Fruit fly (Drosophila melanogaster) whole organism, prepupa: ENCODE data around the gene Ripalpha.

Source experiments
- Blimp-1 ChIP-seq: fragments of 200-800 bp; sonication (Bioruptor generic); optimal IDR thresholded peaks from 3 replicates; lab custom pipeline; 2017; ENCODE audit warnings: missing biosample characterization, missing genetic modification characterization, mild to moderate bottlenecking, moderate library complexity, missing genetic modification reagents
- CG10631 ChIP-seq: fragments of 200-800 bp; sonication (Bioruptor generic); optimal IDR thresholded peaks from 2 replicates; lab custom pipeline; 2016; ENCODE audit warnings: missing biosample characterization, missing genetic modification characterization
- CG11294 ChIP-seq: fragments of 200-800 bp; sonication (Bioruptor generic); IDR thresholded peaks from 2 replicates; pipeline ENCODE4 v1.3.6; 2022; ENCODE audit warnings: missing biosample characterization, missing genetic modification characterization
- CG11762 ChIP-seq: fragments of 200-800 bp; sonication (Bioruptor generic); optimal IDR thresholded peaks from 3 replicates; lab custom pipeline; 2016; ENCODE audit warnings: missing biosample characterization, missing genetic modification characterization; ENCODE audit not compliant: insufficient read depth
- CG11902 ChIP-seq: fragments of 200-800 bp; sonication (Bioruptor generic); optimal IDR thresholded peaks from 3 replicates; lab custom pipeline; 2016; ENCODE audit warnings: missing biosample characterization, missing genetic modification characterization
- CG15336 ChIP-seq: fragments of 200-800 bp; sonication (Bioruptor generic); IDR thresholded peaks from 2 replicates; pipeline ENCODE4 v1.3.6; 2022; ENCODE audit warnings: missing biosample characterization, missing genetic modification characterization
- CG3032 ChIP-seq: fragments of 200-800 bp; optimal IDR thresholded peaks from 2 replicates; lab custom pipeline; 2019; ENCODE audit warnings: missing biosample characterization, mild to moderate bottlenecking, missing genetic modification characterization, moderate library complexity
- CG31627 ChIP-seq: fragments of 200-800 bp; sonication (Bioruptor generic); optimal IDR thresholded peaks from 3 replicates; lab custom pipeline; 2016; ENCODE audit warnings: missing biosample characterization, missing genetic modification characterization
- CG3919 ChIP-seq: fragments of 200-800 bp; sonication (Bioruptor generic); optimal IDR thresholded peaks from 3 replicates; lab custom pipeline; 2016; ENCODE audit warnings: missing biosample characterization, missing genetic modification characterization
- CG8632 ChIP-seq: fragments of 200-800 bp; sonication (Bioruptor generic); optimal IDR thresholded peaks from 3 replicates; lab custom pipeline; 2016; ENCODE audit warnings: missing biosample characterization, missing genetic modification characterization
- Eip78C ChIP-seq: fragments of 200-800 bp; sonication (Bioruptor generic); peaks from one replicate; lab custom pipeline; 2016; ENCODE audit warnings: missing biosample characterization, missing genetic modification characterization
- Eip93F ChIP-seq: fragments of 200-800 bp; sonication (Bioruptor generic); optimal IDR thresholded peaks from 2 replicates; lab custom pipeline; 2016; ENCODE audit warnings: missing biosample characterization, mild to moderate bottlenecking, missing genetic modification characterization
- Hr39 ChIP-seq: fragments of 200-800 bp; sonication (Bioruptor generic); optimal IDR thresholded peaks from 2 replicates; lab custom pipeline; 2016; ENCODE audit warnings: missing biosample characterization, missing genetic modification characterization
- Smox ChIP-seq: fragments of 200-800 bp; sonication (Bioruptor generic); optimal IDR thresholded peaks from 3 replicates; lab custom pipeline; 2016; ENCODE audit warnings: missing biosample characterization, missing genetic modification characterization
- Sox14 ChIP-seq: fragments of 200-800 bp; sonication (Bioruptor generic); optimal IDR thresholded peaks from 3 replicates; lab custom pipeline; 2016; ENCODE audit warnings: missing biosample characterization, missing genetic modification characterization
- Sox15 ChIP-seq: fragments of 200-800 bp; sonication (Bioruptor generic); optimal IDR thresholded peaks from 3 replicates; lab custom pipeline; 2016; ENCODE audit warnings: missing biosample characterization, missing genetic modification characterization
- achi ChIP-seq: fragments of 200-800 bp; sonication (Bioruptor generic); optimal IDR thresholded peaks from 3 replicates; lab custom pipeline; 2016; ENCODE audit warnings: missing biosample characterization, missing genetic modification characterization
- cyc ChIP-seq: fragments of 200-800 bp; sonication (Bioruptor generic); optimal IDR thresholded peaks from 3 replicates; lab custom pipeline; 2016; ENCODE audit warnings: missing biosample characterization, missing genetic modification characterization
- esn ChIP-seq: fragments of 200-800 bp; sonication (Bioruptor generic); optimal IDR thresholded peaks from 2 replicates; lab custom pipeline; 2016; ENCODE audit warnings: missing biosample characterization, mild to moderate bottlenecking, missing genetic modification characterization, moderate library complexity
- fd59A ChIP-seq: fragments of 200-800 bp; sonication (Bioruptor generic); optimal IDR thresholded peaks from 2 replicates; lab custom pipeline; 2017; ENCODE audit warnings: missing biosample characterization, mild to moderate bottlenecking, missing genetic modification characterization, missing genetic modification reagents
- fd85E ChIP-seq: fragments of 200-800 bp; sonication (Bioruptor generic); optimal IDR thresholded peaks from 3 replicates; lab custom pipeline; 2016; ENCODE audit warnings: missing biosample characterization, missing genetic modification characterization
- fkh ChIP-seq: fragments of 200-800 bp; sonication (Bioruptor generic); optimal IDR thresholded peaks from 3 replicates; lab custom pipeline; 2017; ENCODE audit warnings: missing biosample characterization, mild to moderate bottlenecking, missing genetic modification characterization, moderate library complexity
- lz ChIP-seq: fragments of 200-800 bp; sonication (Bioruptor generic); optimal IDR thresholded peaks from 3 replicates; lab custom pipeline; 2016; ENCODE audit warnings: missing biosample characterization, missing genetic modification characterization
- salr ChIP-seq, 2 experiments: fragments of 200-800 bp; sonication (Bioruptor generic); optimal IDR thresholded peaks; 3 replicates each; lab custom pipeline; 2016 to 2018; ENCODE audit warnings: missing biosample characterization in 2 of 2, missing genetic modification characterization in 2 of 2, mild to moderate bottlenecking in 1 of 2
- ss ChIP-seq, 2 experiments: fragments of 200-800 bp; sonication (Bioruptor generic); optimal IDR thresholded peaks; 2 replicates in 1 of 2; 3 replicates in 1 of 2; lab custom pipeline; 2017 to 2018; ENCODE audit warnings: mild to moderate bottlenecking in 2 of 2, missing biosample characterization in 2 of 2, missing genetic modification characterization in 2 of 2, moderate library complexity in 1 of 2
- topi ChIP-seq: fragments of 200-800 bp; sonication (Bioruptor generic); optimal IDR thresholded peaks from 3 replicates; lab custom pipeline; 2016; ENCODE audit warnings: missing biosample characterization, missing genetic modification characterization
- vri ChIP-seq: fragments of 200-800 bp; sonication (Bioruptor generic); optimal IDR thresholded peaks from 3 replicates; lab custom pipeline; 2016; ENCODE audit warnings: missing biosample characterization, mild to moderate bottlenecking, missing genetic modification characterization

Ripalpha gene

DNA sequence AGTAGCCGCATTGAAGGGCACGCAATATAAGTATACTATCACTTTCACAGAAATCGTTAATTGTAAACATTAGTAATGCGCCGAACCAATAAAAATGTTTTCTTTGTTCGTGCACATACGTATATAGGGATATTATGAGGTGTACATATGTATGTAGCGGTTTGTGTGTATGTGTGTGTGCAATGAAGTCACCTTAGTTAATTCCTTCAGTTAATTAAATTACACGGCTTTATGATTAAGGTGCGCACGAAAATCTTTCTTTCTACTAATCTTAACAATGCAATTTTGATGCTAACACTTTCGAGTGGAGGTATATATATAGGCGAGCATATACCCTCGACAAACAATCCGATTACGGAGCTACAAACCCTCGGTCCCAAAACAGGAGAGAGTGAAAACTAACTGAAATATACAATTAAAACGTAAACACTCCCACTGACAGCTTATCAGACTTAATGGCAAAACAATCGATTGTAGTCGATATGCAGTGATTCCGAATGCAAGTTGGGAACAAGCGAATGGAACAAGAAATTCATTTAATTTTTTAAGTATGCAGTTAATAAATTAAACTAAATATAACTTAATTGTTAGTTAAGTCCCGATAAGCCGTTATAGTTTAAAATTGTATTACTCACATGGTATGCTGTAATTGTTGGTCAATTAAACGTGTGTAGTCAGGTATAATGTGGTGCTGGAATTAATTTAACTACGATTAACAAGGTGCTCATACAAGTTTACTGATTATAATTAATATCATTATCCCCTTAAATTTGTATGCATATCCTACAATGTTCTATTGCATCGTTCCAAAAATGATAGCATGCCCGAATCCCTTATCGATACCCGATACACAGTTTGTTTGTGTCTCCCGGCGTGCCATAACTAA lies 20.0 kb upstream of the Ripalpha start, which contains the start of the genes Npc1a and Prosalpha6:
TSS of gene Npc1a (minus strand) at position 716 of the 886 bp plus-strand sequence.
TSS of gene Prosalpha6 (plus strand) at position 851 of the 886 bp plus-strand sequence.
- TF ChIP-seq CG3032 (peak; percentile 18), Eip93F (peak; percentile 12), esn (peak; percentile 35), Blimp-1 (GFP tag; lab: Kevin White, UChicago) (peak; percentile 43), fkh (GFP tag; lab: Kevin White, UChicago) (peak; percentile 15), vri (GFP tag; lab: Kevin White, UChicago) (peak; percentile 51), CG10631 (no peak), Sox14 (GFP tag; lab: Kevin White, UChicago) (peak; percentile 75), achi (peak; percentile 76), cyc (GFP tag; lab: Kevin White, UChicago) (peak; percentile 32), lz (GFP tag; lab: Kevin White, UChicago) (peak; percentile 21), Hr39 (GFP tag; lab: Kevin White, UChicago) (no peak), Eip78C (peak; percentile 76), CG31627 (GFP tag; lab: Kevin White, UChicago) (peak; percentile 19), CG3919 (GFP tag; lab: Kevin White, UChicago) (no peak)

DNA sequence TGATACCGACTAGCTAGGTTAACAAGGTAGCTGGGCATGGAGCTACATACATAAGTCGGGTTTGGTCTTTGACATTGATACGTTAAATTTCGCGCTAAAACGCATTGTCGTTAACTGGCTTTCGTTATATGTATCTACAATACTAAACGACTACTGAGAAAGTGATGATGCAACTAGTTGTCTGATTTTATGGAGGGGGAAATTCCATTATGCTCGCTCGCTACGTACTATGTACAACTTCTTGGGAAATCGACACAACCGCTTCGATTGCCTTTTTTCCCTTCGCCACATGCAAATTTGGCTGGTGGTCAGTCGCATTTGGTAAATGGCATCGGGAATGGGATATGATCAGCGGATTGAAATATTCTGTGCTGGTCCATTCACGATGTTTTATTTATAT lies 19.2 kb upstream of the Ripalpha start:
- TF ChIP-seq fkh (GFP tag; lab: Kevin White, UChicago) (peak; percentile 6), CG8632 (no peak)
- TF ChIP-seq, all 60 proteins: peak for 1

DNA sequence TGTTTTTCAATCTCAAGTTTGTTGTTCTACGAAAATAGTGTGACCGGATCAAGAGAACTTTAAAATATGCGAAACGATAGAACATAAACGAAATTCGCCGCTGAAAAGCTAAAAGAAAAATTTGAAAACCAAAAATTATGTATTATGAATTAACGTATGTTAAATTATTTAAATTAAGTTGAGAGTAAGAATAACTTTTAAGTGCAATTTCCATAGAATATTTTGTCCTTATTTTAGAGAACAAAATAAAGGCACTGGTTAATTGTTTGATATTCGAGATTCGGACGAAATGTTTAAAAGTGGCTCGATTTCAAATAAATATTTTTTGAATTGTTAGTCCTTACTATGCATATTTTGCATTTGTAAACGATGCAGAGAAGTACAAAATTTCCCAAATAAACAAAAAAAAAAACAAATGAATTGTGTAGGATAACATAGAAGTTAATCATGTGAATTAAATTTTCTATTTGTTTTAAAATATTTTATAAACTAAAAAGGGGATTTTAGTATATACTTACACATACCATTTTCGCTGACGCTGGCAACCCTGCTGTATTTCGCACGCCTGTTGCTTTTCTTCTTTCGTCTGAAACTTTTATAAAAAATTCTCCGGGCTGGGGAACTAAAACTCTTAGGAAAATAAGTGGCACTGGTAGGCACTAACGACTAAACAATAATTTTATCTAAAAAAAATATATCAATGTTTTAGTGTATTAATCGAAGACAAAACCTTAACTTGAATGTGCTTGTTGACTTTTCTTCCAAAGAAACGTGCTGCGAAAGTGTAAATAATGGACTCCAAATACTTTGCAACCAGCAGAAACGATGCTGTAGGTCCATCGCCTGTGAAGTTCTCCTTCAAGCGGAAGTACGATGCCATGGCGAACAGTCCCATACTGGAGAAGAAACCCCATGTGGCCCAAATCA lies 10.1 kb upstream of the Ripalpha start, which contains the start of the genes CG5727 and ath:
TSS of gene CG5727 (minus strand) at position 51 of the 927 bp plus-strand sequence.
TSS of gene ath (plus strand) at position 513 of the 927 bp plus-strand sequence.
- TF ChIP-seq CG3032 (peak; percentile 44), Eip78C (peak; percentile 71), esn (peak; percentile 18), CG11762 (peak; percentile 0), Smox (GFP tag; lab: Kevin White, UChicago) (no peak), fkh (GFP tag; lab: Kevin White, UChicago) (peak; percentile 73), vri (GFP tag; lab: Kevin White, UChicago) (no peak)
- TF ChIP-seq, all 60 proteins: peak for 5

DNA sequence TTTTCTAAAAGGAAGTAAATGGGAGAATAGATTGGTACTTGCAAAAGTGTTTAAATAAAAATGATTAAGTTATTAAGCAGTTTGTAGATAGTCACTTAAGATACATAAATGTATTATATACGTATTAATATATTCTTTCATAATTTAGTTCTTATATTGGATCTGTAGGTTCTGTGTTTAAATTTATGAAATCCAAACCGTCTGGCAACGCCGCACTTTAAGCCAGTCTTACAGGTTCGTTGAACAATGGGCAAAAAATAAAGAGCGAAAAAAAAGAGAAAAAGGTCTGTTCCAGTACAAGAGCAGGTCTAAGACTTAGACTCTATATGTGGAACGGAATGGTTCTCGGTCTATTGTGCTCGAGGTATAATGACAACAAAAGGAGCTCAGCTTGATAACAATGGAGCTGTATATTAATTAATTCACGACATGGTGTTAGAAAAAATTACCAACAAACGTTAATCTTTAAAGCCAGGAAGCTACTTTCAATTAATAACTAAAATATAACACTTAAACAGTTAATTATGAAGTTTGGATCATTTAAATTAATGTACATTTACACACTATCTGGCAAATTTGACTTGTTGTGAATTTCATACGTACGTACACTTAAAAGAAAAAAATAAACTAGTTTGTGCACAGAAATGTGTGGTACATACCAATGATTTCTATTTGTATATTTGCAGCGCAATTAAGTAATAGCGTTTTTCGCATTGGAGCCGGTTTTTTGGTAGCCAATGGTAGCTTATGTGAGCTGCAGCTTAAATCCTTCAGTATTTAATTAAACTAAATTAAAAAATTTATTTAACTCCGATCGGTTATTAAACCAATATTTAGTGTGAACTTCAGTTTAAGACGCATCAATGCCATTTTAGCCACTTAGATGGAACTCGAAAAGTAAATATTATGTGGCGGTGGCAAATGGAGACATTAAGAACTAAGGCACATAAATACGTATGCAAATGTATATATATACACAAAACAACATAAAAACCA lies 8.3 kb upstream of the Ripalpha start, which contains the start of gene CG5731:
TSS of gene CG5731 (minus strand) at position 946 of the 996 bp plus-strand sequence.
- TF ChIP-seq salr (GFP tag; optimal IDR thresholded peaks at IDR 0.05; lab: Kevin White, UChicago) (no peak), fkh (GFP tag; lab: Kevin White, UChicago) (peak; percentile 41), CG10631 (peak; percentile 31), Sox15 (GFP tag; lab: Kevin White, UChicago) (no peak), Eip78C (peak; percentile 70), fd85E (GFP tag; lab: Kevin White, UChicago) (no peak), CG11902 (no peak), CG11294 (GFP tag; lab: Robert Waterston, UW) (no peak)

DNA sequence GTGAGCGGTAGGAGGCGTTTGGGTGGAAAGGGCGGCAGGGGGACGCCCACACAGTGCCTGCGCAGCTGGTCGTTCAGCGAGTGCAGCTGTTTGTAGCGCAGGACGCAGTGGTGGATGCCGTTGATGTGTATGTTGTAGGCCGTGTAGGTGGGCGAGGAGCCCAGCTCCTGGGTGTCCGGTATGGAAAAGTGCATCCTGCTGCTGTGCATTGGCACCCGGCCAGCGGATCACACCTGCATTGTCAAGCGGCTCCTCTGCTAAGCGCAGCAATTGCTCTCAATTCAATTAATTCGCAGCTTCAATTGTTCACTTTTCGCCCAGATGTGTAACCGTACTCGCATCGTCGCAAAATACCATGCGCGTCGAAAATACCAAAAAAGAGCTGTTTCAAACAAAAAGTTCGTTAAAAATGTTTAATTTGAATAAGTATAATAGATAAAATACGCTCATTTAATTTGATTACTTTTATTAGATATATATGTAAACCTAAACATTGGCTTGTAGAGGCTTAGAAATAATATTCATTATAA lies 5.9 kb upstream of the Ripalpha start, which contains the start of gene Snx17:
TSS of gene Snx17 (minus strand) at position 329 of the 530 bp plus-strand sequence.
- TF ChIP-seq Eip78C (no peak), esn (no peak), vri (GFP tag; lab: Kevin White, UChicago) (no peak), CG11294 (GFP tag; lab: Robert Waterston, UW) (no peak), CG15336 (GFP tag; lab: Robert Waterston, UW) (no peak), fd59A (GFP tag; lab: Kevin White, UChicago) (no peak), ss (GFP tag; optimal IDR thresholded peaks at IDR 0.05; lab: Kevin White, UChicago) (no peak), Sox15 (GFP tag; lab: Kevin White, UChicago) (no peak), topi (GFP tag; lab: Kevin White, UChicago) (no peak), Blimp-1 (GFP tag; lab: Kevin White, UChicago) (no peak)
